Fruit fly (Drosophila melanogaster) whole organism, prepupa: ENCODE data around the gene CG15373.

Experiments used
- CG6854 ChIP-seq: fragments of 200-800 bp; sonication (Bioruptor generic); optimal IDR thresholded peaks from 2 replicates; lab custom pipeline; 2017; ENCODE audit warnings: missing biosample characterization, mild to moderate bottlenecking, missing genetic modification characterization
- Sox102F ChIP-seq: fragments of 200-800 bp; sonication (Bioruptor generic); optimal IDR thresholded peaks from 2 replicates; lab custom pipeline; 2016; ENCODE audit warnings: missing biosample characterization, mild to moderate bottlenecking, missing genetic modification characterization

DNA sequence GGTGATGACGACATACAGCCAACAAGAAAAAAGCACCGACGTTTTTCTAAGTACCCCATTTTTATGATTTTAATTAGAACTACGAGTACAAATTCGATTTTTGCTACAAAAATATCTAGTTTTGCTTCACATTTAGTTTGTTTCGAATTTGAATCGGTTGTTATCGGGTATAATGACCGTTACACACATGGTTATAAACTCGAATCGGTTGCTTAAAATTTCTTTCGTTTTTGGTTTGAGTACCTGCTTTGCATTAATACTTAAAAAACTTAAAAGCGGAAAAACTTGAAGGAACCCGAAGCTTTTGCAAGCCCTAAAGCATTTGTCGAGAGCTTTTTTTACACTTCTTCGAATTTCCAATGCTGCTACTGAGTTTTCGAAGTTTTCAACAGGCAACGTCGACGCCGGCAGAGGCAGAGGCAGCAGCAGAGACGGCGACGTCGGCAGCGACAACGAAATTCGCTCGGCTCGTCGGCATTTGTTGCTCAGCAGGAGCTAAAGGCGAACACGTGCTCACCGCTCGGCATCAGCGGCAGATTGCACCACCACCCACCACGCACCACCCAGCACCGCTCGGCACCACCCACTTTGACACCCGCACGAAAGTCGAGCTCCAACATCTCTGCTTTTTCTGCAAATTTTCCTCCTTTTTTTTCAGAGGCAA is 25.2 kb upstream of the CG15373 start:
- TF ChIP-seq Sox102F (GFP tag; lab: Kevin White, UChicago) (no peak), CG6854 (GFP tag; lab: Kevin White, UChicago) (no peak)
